Worm (Caenorhabditis elegans): ENCODE results near the gene mesp-1.

DNA sequence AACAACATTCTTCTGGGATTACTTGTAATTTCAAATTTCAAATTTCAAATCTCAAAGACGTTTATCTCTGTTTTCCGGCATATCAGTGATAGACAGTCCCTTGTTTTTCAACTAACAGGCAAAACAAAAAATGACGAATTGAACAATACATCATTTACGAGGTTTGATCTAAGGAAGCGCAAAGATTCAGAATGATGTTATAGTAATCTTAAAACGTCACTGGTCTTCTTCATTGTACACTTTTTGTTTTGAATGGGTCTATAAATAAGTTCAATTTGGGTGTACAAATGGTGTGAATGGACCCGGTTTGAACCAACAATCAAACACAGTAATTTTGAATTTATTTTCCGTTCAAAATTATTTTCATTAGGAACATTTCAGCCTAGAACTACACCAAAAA lies 24.9 kb downstream of the mesp-1 start:
- TF ChIP-seq aly-2 (tag; optimal IDR thresholded peaks at IDR 0.05) (no peak), ceh-16 (tag; optimal IDR thresholded peaks at IDR 0.05) (no peak), peb-1 (tag; optimal IDR thresholded peaks at IDR 0.05) (no peak), unc-55 (GFP tag; optimal IDR thresholded peaks at IDR 0.05) (no peak), nhr-237 (tag; optimal IDR thresholded peaks at IDR 0.05) (no peak), lin-39 (tag; optimal IDR thresholded peaks at IDR 0.05) (no peak), nhr-12 (tag; optimal IDR thresholded peaks at IDR 0.05) (no peak), nhr-6 (tag; optimal IDR thresholded peaks at IDR 0.05) (no peak)
